Worm (Caenorhabditis elegans): ENCODE results near the gene F59E12.9.

ce11 chrII:5665991-5666390 lies 19.1 kb upstream of the F59E12.9 start, which contains the start of gene C25H3.16:
- no peak for TF ChIP-seq lsy-2 (tag; optimal IDR thresholded peaks at IDR 0.05)
- TF ChIP-seq egl-27 (tag; optimal IDR thresholded peaks at IDR 0.05), result no peak
- no peak for TF ChIP-seq dmd-6 (GFP tag; IDR thresholded peaks at IDR 0.05)

Measured in whole organism, L4 larva.